Worm (Caenorhabditis elegans) whole organism, young adult: ENCODE measurements around the gene ttr-44.

Source experiments
- bed-2 ChIP-seq: fragments of 200-800 bp; sonication (Bioruptor generic); IDR thresholded peaks from 2 replicates; pipeline ENCODE4 v1.3.6; 2022; ENCODE audit warnings: missing genetic modification reagents, missing genetic modification characterization, missing compliant biosample characterization
- cebp-2 ChIP-seq: fragments of 200-800 bp; sonication (Bioruptor generic); IDR thresholded peaks from 2 replicates; pipeline ENCODE4 v1.3.6; 2022; ENCODE audit warnings: missing genetic modification characterization, missing compliant biosample characterization
- efl-1 ChIP-seq: fragments of 150-350 bp; optimal IDR thresholded peaks from 2 replicates; lab custom pipeline; 2014; ENCODE audit warnings: missing biosample characterization, missing genetic modification reagents, missing genetic modification characterization
- nhr-120 ChIP-seq: fragments of 200-800 bp; sonication (Bioruptor generic); IDR thresholded peaks from 2 replicates; pipeline ENCODE4 v1.3.6; 2022; ENCODE audit warnings: missing genetic modification characterization, missing compliant biosample characterization
- ztf-3 ChIP-seq: fragments of 200-800 bp; sonication (Bioruptor generic); optimal IDR thresholded peaks from 2 replicates; lab custom pipeline; 2018; ENCODE audit warnings: mild to moderate bottlenecking, missing genetic modification characterization, missing compliant biosample characterization

DNA sequence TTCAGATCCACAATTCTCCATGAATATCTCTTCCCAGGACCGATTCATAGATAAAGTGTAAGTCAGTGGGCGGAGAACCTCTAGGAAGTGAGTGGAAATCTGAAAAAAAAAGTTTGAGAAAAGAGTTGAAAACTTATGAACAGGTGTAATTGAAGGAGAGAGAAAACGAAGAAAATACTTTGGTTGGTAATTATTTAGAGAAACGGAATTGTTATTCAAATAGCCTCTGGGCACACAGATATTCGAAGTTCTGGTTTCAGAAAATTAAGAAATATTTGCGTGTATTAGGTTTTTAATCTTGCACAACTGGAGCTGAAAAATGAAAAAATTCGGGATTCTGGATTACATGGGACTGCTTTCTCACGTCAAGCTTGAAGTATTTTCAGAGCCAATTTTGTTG lies 50.8 kb downstream of the ttr-44 start, which contains the start of gene T10G3.2:
- TF ChIP-seq cebp-2 (GFP tag; lab: Robert Waterston, UW): no peak
- no peak for TF ChIP-seq bed-2 (GFP tag; lab: Robert Waterston, UW)
- no peak for TF ChIP-seq efl-1 (GFP tag; lab: Kevin White, UChicago)
- TF ChIP-seq ztf-3 (GFP tag; lab: Kevin White, UChicago): no peak
- no peak for TF ChIP-seq nhr-120 (GFP tag; lab: Robert Waterston, UW)
